Worm (Caenorhabditis elegans): ENCODE data around the gene asm-1.

- TF ChIP-seq unc-55 (GFP tag; optimal IDR thresholded peaks at IDR 0.05), result no peak
- no peak for TF ChIP-seq hlh-15 (tag; optimal IDR thresholded peaks at IDR 0.05)
- TF ChIP-seq unc-86 (tag; optimal IDR thresholded peaks at IDR 0.05), result no peak
- no peak for TF ChIP-seq lin-11 (tag; optimal IDR thresholded peaks at IDR 0.05)
- no peak for TF ChIP-seq pha-2 (tag; optimal IDR thresholded peaks at IDR 0.05)
- TF ChIP-seq dmd-4 (tag; optimal IDR thresholded peaks at IDR 0.05; ENCODE audit: borderline replicate concordance), result no peak
- no peak for TF ChIP-seq pqm-1 (tag; optimal IDR thresholded peaks at IDR 0.05)
- no peak for TF ChIP-seq ets-4 (tag; optimal IDR thresholded peaks at IDR 0.05)
- no peak for TF ChIP-seq C08G9.2 (tag; optimal IDR thresholded peaks at IDR 0.05)
Observed at ce11 chrII:6934729-6935128, 24.9 kb downstream of the asm-1 start.

All from whole organism, late embryonic.